Fruit fly (Drosophila melanogaster) whole organism, embryonic: ENCODE data around the gene Argk1.

Source experiments
- ATbp ChIP-seq: fragments of 200-800 bp; sonication (Bioruptor generic); optimal IDR thresholded peaks from 2 replicates; lab custom pipeline; 2017; ENCODE audit warnings: missing biosample characterization, mild to moderate bottlenecking, missing genetic modification characterization, missing genetic modification reagents
- Adf1 ChIP-seq: fragments of 200-800 bp; sonication (Bioruptor generic); IDR thresholded peaks from 2 replicates; pipeline ENCODE4 v1.3.6; 2022; ENCODE audit warnings: missing biosample characterization, missing genetic modification characterization
- Awh ChIP-seq: fragments of 200-800 bp; sonication (Bioruptor generic); IDR thresholded peaks from 2 replicates; pipeline ENCODE4, ENCODE4 v1.3.6; 2022; ENCODE audit warnings: missing biosample characterization, missing genetic modification characterization
- CG10979 ChIP-seq: fragments of 200-800 bp; sonication (Bioruptor generic); optimal IDR thresholded peaks from 2 replicates; lab custom pipeline; 2018; ENCODE audit warnings: missing biosample characterization, mild to moderate bottlenecking, missing genetic modification characterization, moderate library complexity
- CG11398 ChIP-seq: fragments of 200-800 bp; sonication (Bioruptor generic); optimal IDR thresholded peaks from 2 replicates; lab custom pipeline; 2016; ENCODE audit warnings: missing biosample characterization, missing genetic modification characterization
- CG1233 ChIP-seq: fragments of 200-800 bp; sonication (Bioruptor generic); optimal IDR thresholded peaks from 4 replicates; lab custom pipeline; 2018; ENCODE audit warnings: missing biosample characterization, mild to moderate bottlenecking, missing genetic modification characterization
- CG12744 ChIP-seq: fragments of 200-800 bp; sonication (Bioruptor generic); optimal IDR thresholded peaks from 2 replicates; lab custom pipeline; 2016; ENCODE audit warnings: missing biosample characterization, missing genetic modification characterization
- CG13287 ChIP-seq: fragments of 200-800 bp; sonication (Bioruptor generic); IDR thresholded peaks from 2 replicates; pipeline ENCODE4 v1.3.6; 2022; ENCODE audit warnings: missing biosample characterization, missing genetic modification characterization; ENCODE audit not compliant: partially characterized antibody
- CG14667 ChIP-seq: fragments of 200-800 bp; sonication (Bioruptor generic); IDR thresholded peaks from 2 replicates; pipeline ENCODE4 v1.3.6; 2022; ENCODE audit warnings: missing biosample characterization, missing genetic modification characterization
- CG1529 ChIP-seq: fragments of 200-800 bp; sonication (Bioruptor generic); optimal IDR thresholded peaks from 3 replicates; lab custom pipeline; 2018; ENCODE audit warnings: missing biosample characterization, missing genetic modification characterization
- CG15696 ChIP-seq: fragments of 200-800 bp; sonication (Bioruptor generic); optimal IDR thresholded peaks from 2 replicates; lab custom pipeline; 2019; ENCODE audit warnings: missing biosample characterization, mild to moderate bottlenecking, missing genetic modification characterization, moderate library complexity
- CG2875 ChIP-seq: fragments of 200-800 bp; sonication (Bioruptor generic); optimal IDR thresholded peaks from 2 replicates; lab custom pipeline; 2017; ENCODE audit warnings: missing biosample characterization, mild to moderate bottlenecking, missing genetic modification characterization, missing genetic modification reagents
- CG2889 ChIP-seq: fragments of 200-800 bp; sonication (Bioruptor generic); IDR thresholded peaks from 3 replicates; pipeline ENCODE4 v1.3.6; 2022; ENCODE audit warnings: missing biosample characterization, missing genetic modification characterization
- CG33213 ChIP-seq: fragments of 200-800 bp; sonication (Bioruptor generic); optimal IDR thresholded peaks from 3 replicates; lab custom pipeline; 2016; ENCODE audit warnings: missing biosample characterization, missing genetic modification characterization
- CG43689 ChIP-seq: fragments of 200-800 bp; sonication (Bioruptor generic); IDR thresholded peaks from 2 replicates; pipeline ENCODE4 v1.3.6; 2022; ENCODE audit warnings: missing biosample characterization, missing genetic modification characterization
- CG7928 ChIP-seq: fragments of 200-800 bp; sonication (Bioruptor generic); optimal IDR thresholded peaks from 2 replicates; lab custom pipeline; 2017; ENCODE audit warnings: missing biosample characterization, mild to moderate bottlenecking, missing genetic modification characterization
- CG7987 ChIP-seq: fragments of 200-800 bp; sonication (Bioruptor generic); optimal IDR thresholded peaks from 2 replicates; lab custom pipeline; 2018; ENCODE audit warnings: missing biosample characterization, mild to moderate bottlenecking, missing genetic modification characterization, moderate library complexity
- CG8924 ChIP-seq: fragments of 200-800 bp; optimal IDR thresholded peaks from 3 replicates; lab custom pipeline; 2019; ENCODE audit warnings: missing biosample characterization, mild to moderate bottlenecking, missing genetic modification characterization, moderate library complexity
- CG9609 ChIP-seq: fragments of 200-800 bp; sonication (Bioruptor generic); optimal IDR thresholded peaks from 3 replicates; lab custom pipeline; 2016; ENCODE audit warnings: missing biosample characterization, missing genetic modification characterization
- Chrac-16 ChIP-seq: fragments of 200-800 bp; sonication (Bioruptor generic); optimal IDR thresholded peaks from 3 replicates; lab custom pipeline; 2016; ENCODE audit warnings: missing biosample characterization, missing genetic modification characterization
- D19B ChIP-seq: fragments of 200-800 bp; sonication (Bioruptor generic); optimal IDR thresholded peaks from 2 replicates; lab custom pipeline; 2017; ENCODE audit warnings: missing biosample characterization, mild to moderate bottlenecking, missing genetic modification characterization
- Dip3 ChIP-seq: fragments of 200-800 bp; sonication (Bioruptor generic); optimal IDR thresholded peaks from 3 replicates; lab custom pipeline; 2016; ENCODE audit warnings: missing biosample characterization, missing genetic modification characterization
- ERR ChIP-seq: fragments of 200-800 bp; sonication (Bioruptor generic); optimal IDR thresholded peaks from 2 replicates; lab custom pipeline; 2016; ENCODE audit warnings: missing biosample characterization, missing genetic modification characterization
- H2.0 ChIP-seq: fragments of 200-800 bp; sonication (Bioruptor generic); IDR thresholded peaks from 2 replicates; pipeline ENCODE4 v1.3.6; 2022; ENCODE audit warnings: missing biosample characterization, missing genetic modification characterization
- HLH54F ChIP-seq: fragments of 200-800 bp; sonication (Bioruptor generic); optimal IDR thresholded peaks from 3 replicates; lab custom pipeline; 2016; ENCODE audit warnings: missing biosample characterization, missing genetic modification characterization
- Hand ChIP-seq: fragments of 200-800 bp; sonication (Bioruptor generic); optimal IDR thresholded peaks from 2 replicates; lab custom pipeline; 2017; ENCODE audit warnings: mild to moderate bottlenecking, missing biosample characterization, missing genetic modification reagents, missing genetic modification characterization
- NfI ChIP-seq: fragments of 200-800 bp; sonication (Bioruptor generic); optimal IDR thresholded peaks from 3 replicates; lab custom pipeline; 2018; ENCODE audit warnings: missing biosample characterization, mild to moderate bottlenecking, missing genetic modification characterization, moderate library complexity
- Oaz ChIP-seq: fragments of 200-800 bp; sonication (Bioruptor generic); IDR thresholded peaks from 2 replicates; pipeline ENCODE4 v1.3.6; 2022; ENCODE audit warnings: missing biosample characterization, missing genetic modification characterization
- Rx ChIP-seq: fragments of 200-800 bp; sonication (Bioruptor generic); IDR thresholded peaks from 2 replicates; pipeline ENCODE4 v1.3.6; 2022; ENCODE audit warnings: missing biosample characterization, missing genetic modification characterization
- Sox100B ChIP-seq: fragments of 200-800 bp; sonication (Bioruptor generic); optimal IDR thresholded peaks from 3 replicates; lab custom pipeline; 2018; ENCODE audit warnings: missing biosample characterization, mild to moderate bottlenecking, missing genetic modification characterization
- Xrp1 ChIP-seq: fragments of 200-800 bp; sonication (Bioruptor generic); IDR thresholded peaks from 2 replicates; pipeline ENCODE4 v1.3.6; 2022; ENCODE audit warnings: missing biosample characterization, missing genetic modification characterization
- bcd ChIP-seq: fragments of 200-800 bp; sonication (Bioruptor generic); optimal IDR thresholded peaks from 2 replicates; lab custom pipeline; 2017; ENCODE audit warnings: missing biosample characterization, mild to moderate bottlenecking, missing genetic modification characterization
- bigmax ChIP-seq: fragments of 200-800 bp; sonication (Bioruptor generic); optimal IDR thresholded peaks from 2 replicates; lab custom pipeline; 2018; ENCODE audit warnings: missing biosample characterization, mild to moderate bottlenecking, missing genetic modification characterization
- bowl ChIP-seq: fragments of 200-800 bp; sonication (Bioruptor generic); IDR thresholded peaks from 2 replicates; pipeline ENCODE4 v1.3.6; 2022; ENCODE audit warnings: missing biosample characterization, missing genetic modification characterization
- bsh ChIP-seq, 2 experiments: fragments of 200-800 bp; sonication (Bioruptor generic); optimal IDR thresholded peaks; 2 replicates each; lab custom pipeline; 2017 to 2018; ENCODE audit warnings: mild to moderate bottlenecking in 2 of 2, missing biosample characterization in 2 of 2, missing genetic modification characterization in 2 of 2, moderate library complexity in 1 of 2
- exex ChIP-seq: fragments of 200-800 bp; sonication (Bioruptor generic); optimal IDR thresholded peaks from 4 replicates; lab custom pipeline; 2018; ENCODE audit warnings: missing biosample characterization, mild to moderate bottlenecking, missing genetic modification characterization, moderate library complexity
- fd102C ChIP-seq: fragments of 200-800 bp; sonication (Bioruptor generic); optimal IDR thresholded peaks from 2 replicates; lab custom pipeline; 2018; ENCODE audit warnings: missing biosample characterization, mild to moderate bottlenecking, missing genetic modification characterization, moderate library complexity
- gfzf ChIP-seq: fragments of 200-800 bp; sonication (Bioruptor generic); optimal IDR thresholded peaks from 2 replicates; lab custom pipeline; 2016; ENCODE audit warnings: missing biosample characterization, mild to moderate bottlenecking, missing genetic modification characterization, moderate library complexity
- gro ChIP-seq: fragments of 200-800 bp; sonication (Bioruptor generic); optimal IDR thresholded peaks from 2 replicates; lab custom pipeline; 2016; ENCODE audit warnings: missing biosample characterization, missing genetic modification characterization
- gsb ChIP-seq: fragments of 200-800 bp; sonication (Bioruptor generic); IDR thresholded peaks from 2 replicates; pipeline ENCODE4 v1.3.6; 2022; ENCODE audit warnings: missing biosample characterization, missing genetic modification characterization
- jigr1 ChIP-seq: fragments of 200-800 bp; sonication (Bioruptor generic); IDR thresholded peaks from 3 replicates; pipeline ENCODE4 v1.3.6; 2022; ENCODE audit warnings: missing biosample characterization, missing genetic modification characterization
- jing ChIP-seq: fragments of 200-800 bp; sonication (Bioruptor generic); optimal IDR thresholded peaks from 2 replicates; lab custom pipeline; 2018; ENCODE audit warnings: missing biosample characterization, mild to moderate bottlenecking, missing genetic modification characterization
- luna ChIP-seq: fragments of 200-800 bp; sonication (Bioruptor generic); optimal IDR thresholded peaks from 2 replicates; lab custom pipeline; 2016; ENCODE audit warnings: missing biosample characterization, missing genetic modification characterization
- nau ChIP-seq: fragments of 200-800 bp; sonication (Bioruptor generic); optimal IDR thresholded peaks from 3 replicates; lab custom pipeline; 2017; ENCODE audit warnings: missing biosample characterization, mild to moderate bottlenecking, missing genetic modification characterization, missing genetic modification reagents
- oc ChIP-seq: fragments of 200-800 bp; sonication (Bioruptor generic); optimal IDR thresholded peaks from 2 replicates; lab custom pipeline; 2018; ENCODE audit warnings: missing biosample characterization, mild to moderate bottlenecking, missing genetic modification characterization, moderate library complexity
- salm ChIP-seq: fragments of 200-800 bp; sonication (Bioruptor generic); optimal IDR thresholded peaks from 2 replicates; lab custom pipeline; 2018; ENCODE audit warnings: missing biosample characterization, mild to moderate bottlenecking, missing genetic modification characterization
- sc ChIP-seq, 3 experiments: fragments of >200 bp in 2 of 3; fragments of 200-800 bp in 1 of 3; sonication (Bioruptor generic) in 1 of 3; optimal IDR thresholded peaks; 2 replicates in 2 of 3; 3 replicates in 1 of 3; lab custom pipeline; 2017; ENCODE audit warnings: mild to moderate bottlenecking in 1 of 3, missing biosample characterization in 1 of 3, missing genetic modification characterization in 1 of 3, missing genetic modification reagents in 1 of 3
- sens-2 ChIP-seq: fragments of 200-800 bp; sonication (Bioruptor generic); IDR thresholded peaks from 2 replicates; pipeline ENCODE4 v1.3.6; 2022; ENCODE audit warnings: missing biosample characterization, missing genetic modification characterization
- sqz ChIP-seq: fragments of 200-800 bp; sonication (Bioruptor generic); optimal IDR thresholded peaks from 3 replicates; lab custom pipeline; 2018; ENCODE audit warnings: missing biosample characterization, mild to moderate bottlenecking, missing genetic modification characterization
- tin ChIP-seq: fragments of 200-800 bp; sonication (Bioruptor generic); optimal IDR thresholded peaks from 3 replicates; lab custom pipeline; 2016; ENCODE audit warnings: missing biosample characterization, missing genetic modification characterization
- vnd ChIP-seq: fragments of 200-800 bp; sonication (Bioruptor generic); IDR thresholded peaks from 3 replicates; pipeline ENCODE4 v1.3.6; 2022; ENCODE audit warnings: missing biosample characterization, missing genetic modification characterization; ENCODE audit not compliant: partially characterized antibody

Argk1 gene

DNA sequence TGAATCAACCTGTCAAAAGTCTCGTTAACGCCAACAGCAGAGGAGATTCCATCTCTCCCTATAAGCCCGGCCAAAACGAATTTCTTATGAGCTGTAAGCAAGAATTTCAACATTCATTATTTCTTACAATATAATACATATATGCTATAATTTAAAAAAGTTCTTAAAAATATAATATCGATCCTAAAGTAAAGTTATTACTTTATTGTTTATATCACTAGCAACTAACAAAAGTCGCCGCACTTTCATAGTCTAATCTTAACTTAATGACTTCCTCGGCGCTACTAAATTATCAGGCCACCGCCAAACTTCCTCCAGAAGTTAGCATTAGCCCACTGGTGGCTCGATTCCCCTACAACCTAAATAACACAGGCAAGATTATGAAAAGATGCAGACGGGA lies 32.3 kb downstream of the Argk1 start (continued):
- TF ChIP-seq oc (tag; lab: Kevin White, UChicago) (no peak), Sox100B (GFP tag; lab: Kevin White, UChicago) (peak; percentile 38), vnd (no peak), gfzf (GFP tag; lab: Kevin White, UChicago) (no peak), CG10979 (tag; lab: Kevin White, UChicago) (peak; percentile 52), H2.0 (no peak), gsb (GFP tag; lab: Robert Waterston, UW) (no peak), NfI (GFP tag; lab: Kevin White, UChicago) (no peak), CG7928 (no peak), sc (optimal IDR thresholded peaks at IDR 0.05; lab: Kevin White, UChicago) (no peak), sc (GFP tag; optimal IDR thresholded peaks at IDR 0.05; lab: Kevin White, UChicago) (no peak), Chrac-16 (no peak), CG43689 (GFP tag; lab: Robert Waterston, UW) (no peak), ERR (GFP tag; lab: Kevin White, UChicago) (no peak), Adf1 (GFP tag; lab: Robert Waterston, UW) (no peak), CG7987 (GFP tag; lab: Kevin White, UChicago) (no peak), nau (no peak), CG1233 (GFP tag; lab: Kevin White, UChicago) (no peak), CG11398 (no peak), jing (GFP tag; lab: Kevin White, UChicago) (no peak), CG9609 (GFP tag; lab: Kevin White, UChicago) (no peak), sens-2 (GFP tag; lab: Robert Waterston, UW) (no peak), CG13287 (GFP tag; lab: Robert Waterston, UW) (no peak), sqz (GFP tag; lab: Kevin White, UChicago) (no peak), ATbp (GFP tag; lab: Kevin White, UChicago) (peak; percentile 3), CG1529 (GFP tag; lab: Kevin White, UChicago) (no peak), CG15696 (tag; lab: Kevin White, UChicago) (no peak), fd102C (GFP tag; lab: Kevin White, UChicago) (no peak), CG33213 (GFP tag; lab: Kevin White, UChicago) (no peak), Oaz (GFP tag; lab: Robert Waterston, UW) (no peak), Xrp1 (GFP tag; lab: Robert Waterston, UW) (0 out of 2 replicates have a peak, but pooled peaks have one; percentile 24), Dip3 (no peak), CG12744 (GFP tag; lab: Kevin White, UChicago) (no peak), Hand (GFP tag; lab: Kevin White, UChicago) (no peak), D19B (GFP tag; lab: Kevin White, UChicago) (no peak), bigmax (no peak), Awh (GFP tag; lab: Robert Waterston, UW) (no peak), bowl (no peak), HLH54F (GFP tag; lab: Kevin White, UChicago) (no peak), luna (no peak), Rx (GFP tag; lab: Robert Waterston, UW) (no peak), CG8924 (tag; lab: Kevin White, UChicago) (peak; percentile 33), bcd (GFP tag; lab: Kevin White, UChicago) (no peak), CG2889 (GFP tag; lab: Robert Waterston, UW) (no peak), CG14667 (GFP tag; lab: Robert Waterston, UW) (no peak), CG2875 (GFP tag; lab: Kevin White, UChicago) (no peak), gro (GFP tag; lab: Kevin White, UChicago) (no peak), bsh (GFP tag; optimal IDR thresholded peaks at IDR 0.05; lab: Kevin White, UChicago) (peak in 1 of 2 experiments; percentile 53), salm (tag; lab: Kevin White, UChicago) (no peak), tin (GFP tag; lab: Kevin White, UChicago) (no peak), jigr1 (GFP tag; lab: Robert Waterston, UW) (no peak), exex (no peak)
